Worm (Caenorhabditis elegans) whole organism, L1 larva: Measurements from ENCODE around the gene ssq-1.

Experiments
- C04F5.9 ChIP-seq: sonication (generic microtip); optimal IDR thresholded peaks from 2 replicates; lab custom pipeline; 2016; ENCODE audit warnings: missing genetic modification characterization, missing compliant biosample characterization
- C16A3.4 ChIP-seq: fragments of 150-350 bp; optimal IDR thresholded peaks from 2 replicates; lab custom pipeline; 2014; ENCODE audit warnings: missing biosample characterization, missing genetic modification characterization
- aha-1 ChIP-seq: fragments of 150-350 bp; optimal IDR thresholded peaks from 2 replicates; lab custom pipeline; 2014; ENCODE audit warnings: missing biosample characterization, missing genetic modification characterization
- alr-1 ChIP-seq: fragments of 200-800 bp; sonication (Bioruptor generic); optimal IDR thresholded peaks from 2 replicates; lab custom pipeline; 2018; ENCODE audit warnings: borderline replicate concordance, mild to moderate bottlenecking, missing genetic modification characterization, missing compliant biosample characterization
- aly-2 ChIP-seq: fragments of 150-350 bp; optimal IDR thresholded peaks from 2 replicates; lab custom pipeline; 2014; ENCODE audit warnings: missing biosample characterization, missing genetic modification characterization
- blmp-1 ChIP-seq: fragments of 150-350 bp; optimal IDR thresholded peaks from 2 replicates; lab custom pipeline; 2014; ENCODE audit warnings: missing biosample characterization, missing genetic modification characterization
- ceh-63 ChIP-seq: fragments of 200-800 bp; sonication (Bioruptor generic); optimal IDR thresholded peaks from 2 replicates; lab custom pipeline; 2018; ENCODE audit warnings: mild to moderate bottlenecking, missing genetic modification characterization, missing compliant biosample characterization
- ceh-8 ChIP-seq: fragments of 200-800 bp; sonication (Bioruptor generic); optimal IDR thresholded peaks from 2 replicates; lab custom pipeline; 2018; ENCODE audit warnings: mild to moderate bottlenecking, missing genetic modification characterization, moderate library complexity, missing compliant biosample characterization
- ceh-82 ChIP-seq, 3 experiments: fragments of 150-350 bp in 1 of 3; sonication (generic microtip) in 2 of 3; optimal IDR thresholded peaks; 2 replicates each; lab custom pipeline; 2014 to 2017; ENCODE audit warnings: missing biosample characterization in 3 of 3, missing genetic modification characterization in 3 of 3
- ceh-90 ChIP-seq: sonication (generic microtip); optimal IDR thresholded peaks from 2 replicates; lab custom pipeline; 2016; ENCODE audit warnings: missing genetic modification characterization, missing compliant biosample characterization
- ces-1 ChIP-seq: fragments of 150-350 bp; optimal IDR thresholded peaks from 2 replicates; lab custom pipeline; 2014; ENCODE audit warnings: missing biosample characterization, missing genetic modification reagents, missing genetic modification characterization
- dsc-1 ChIP-seq: sonication (generic microtip); optimal IDR thresholded peaks from 2 replicates; lab custom pipeline; 2016; ENCODE audit warnings: mild to moderate bottlenecking, missing genetic modification characterization, missing compliant biosample characterization
- elt-2 ChIP-seq: sonication (generic microtip); optimal IDR thresholded peaks from 2 replicates; lab custom pipeline; 2016; ENCODE audit warnings: missing genetic modification characterization, mild to moderate bottlenecking, inconsistent platforms, missing compliant biosample characterization, missing genetic modification reagents
- elt-3 ChIP-seq, 6 experiments: fragments of 150-350 bp in 1 of 6; sonication (generic microtip); optimal IDR thresholded peaks; 2 replicates each; lab custom pipeline; 2017 to 2018; ENCODE audit warnings: missing biosample characterization in 6 of 6, missing genetic modification characterization in 6 of 6, inconsistent platforms in 1 of 6
- fkh-10 ChIP-seq: sonication (generic microtip); optimal IDR thresholded peaks from 2 replicates; lab custom pipeline; 2017; ENCODE audit warnings: missing biosample characterization, missing genetic modification reagents, missing genetic modification characterization
- fkh-4 ChIP-seq: sonication (generic microtip); optimal IDR thresholded peaks from 2 replicates; lab custom pipeline; 2016; ENCODE audit warnings: missing compliant biosample characterization, missing genetic modification characterization, borderline replicate concordance
- fkh-8 ChIP-seq: sonication (generic microtip); optimal IDR thresholded peaks from 2 replicates; lab custom pipeline; 2016; ENCODE audit warnings: mild to moderate bottlenecking, missing genetic modification characterization, missing compliant biosample characterization
- fos-1 ChIP-seq: fragments of 150-350 bp; optimal IDR thresholded peaks from 2 replicates; lab custom pipeline; 2014; ENCODE audit warnings: missing biosample characterization, missing genetic modification characterization
- grh-1 ChIP-seq: fragments of 200-800 bp; sonication (Bioruptor generic); IDR thresholded peaks from 2 replicates; pipeline ENCODE4 v1.3.6; 2022; ENCODE audit warnings: missing genetic modification reagents, missing genetic modification characterization, missing compliant biosample characterization
- hpl-2 ChIP-seq: fragments of 150-350 bp; optimal IDR thresholded peaks from 2 replicates; lab custom pipeline; 2014; ENCODE audit warnings: missing biosample characterization, missing genetic modification reagents, missing genetic modification characterization
- irx-1 ChIP-seq: sonication (generic microtip); optimal IDR thresholded peaks from 2 replicates; lab custom pipeline; 2016; ENCODE audit warnings: missing genetic modification characterization, missing compliant biosample characterization
- isw-1 ChIP-seq: fragments of 200-800 bp; sonication (Bioruptor generic); IDR thresholded peaks from 2 replicates; pipeline ENCODE4 v1.3.6; 2022; ENCODE audit warnings: missing genetic modification characterization, missing compliant biosample characterization
- lin-13 ChIP-seq: fragments of 150-350 bp; optimal IDR thresholded peaks from 2 replicates; lab custom pipeline; 2014; ENCODE audit warnings: missing biosample characterization, missing genetic modification reagents, missing genetic modification characterization
- lin-14 ChIP-seq: fragments of 200-800 bp; sonication (Bioruptor generic); optimal IDR thresholded peaks from 2 replicates; lab custom pipeline; 2018; ENCODE audit warnings: mild to moderate bottlenecking, missing genetic modification characterization, moderate library complexity, missing compliant biosample characterization
- lin-15B ChIP-seq: fragments of 150-350 bp; sonication (generic microtip); optimal IDR thresholded peaks from 3 replicates; lab custom pipeline; 2014; ENCODE audit warnings: missing biosample characterization, missing genetic modification characterization
- lin-35 ChIP-seq, 2 experiments: fragments of 150-350 bp; optimal IDR thresholded peaks; 2 replicates each; lab custom pipeline; 2014; ENCODE audit warnings: missing biosample characterization in 2 of 2, missing genetic modification characterization in 2 of 2, missing genetic modification reagents in 2 of 2
- lin-39 ChIP-seq: fragments of 150-350 bp; optimal IDR thresholded peaks from 2 replicates; lab custom pipeline; 2014; ENCODE audit warnings: missing biosample characterization, missing genetic modification reagents, missing genetic modification characterization
- lsy-2 ChIP-seq, 2 experiments: fragments of 150-350 bp; optimal IDR thresholded peaks; 2 replicates each; lab custom pipeline; 2014; ENCODE audit warnings: missing biosample characterization in 2 of 2, missing genetic modification characterization in 2 of 2
- mef-2 ChIP-seq: fragments of 150-350 bp; optimal IDR thresholded peaks from 2 replicates; lab custom pipeline; 2014; ENCODE audit warnings: missing biosample characterization, missing genetic modification characterization
- nhr-12 ChIP-seq: sonication (generic microtip); optimal IDR thresholded peaks from 2 replicates; lab custom pipeline; 2017; ENCODE audit warnings: missing biosample characterization, missing genetic modification characterization
- nhr-19 ChIP-seq: fragments of 200-800 bp; sonication (Bioruptor generic); conservative IDR thresholded peaks from 2 replicates; pipeline ENCODE4 v1.3.6; 2022; ENCODE audit warnings: missing genetic modification characterization, missing compliant biosample characterization
- nhr-237 ChIP-seq: fragments of 150-350 bp; optimal IDR thresholded peaks from 2 replicates; lab custom pipeline; 2014; ENCODE audit warnings: missing biosample characterization, missing genetic modification characterization
- nhr-47 ChIP-seq: sonication (generic microtip); optimal IDR thresholded peaks from 2 replicates; lab custom pipeline; 2016; ENCODE audit warnings: mild to moderate bottlenecking, missing genetic modification characterization, moderate library complexity, missing compliant biosample characterization
- nhr-71 ChIP-seq: sonication (generic microtip); optimal IDR thresholded peaks from 2 replicates; lab custom pipeline; 2016; ENCODE audit warnings: mild to moderate bottlenecking, missing genetic modification characterization, moderate library complexity, missing compliant biosample characterization
- nhr-76 ChIP-seq: sonication (generic microtip); optimal IDR thresholded peaks from 2 replicates; lab custom pipeline; 2017; ENCODE audit warnings: missing biosample characterization, missing genetic modification characterization
- nhr-77 ChIP-seq: fragments of 150-350 bp; optimal IDR thresholded peaks from 2 replicates; lab custom pipeline; 2014; ENCODE audit warnings: missing biosample characterization, missing genetic modification characterization
- nhr-84 ChIP-seq: sonication (generic microtip); optimal IDR thresholded peaks from 2 replicates; lab custom pipeline; 2017; ENCODE audit warnings: missing biosample characterization, missing genetic modification characterization
- nhr-85 ChIP-seq: sonication (generic microtip); peaks from one replicate; lab custom pipeline; 2016; ENCODE audit warnings: missing genetic modification characterization, inconsistent platforms, missing compliant biosample characterization
- nhr-90 ChIP-seq: sonication (generic microtip); optimal IDR thresholded peaks from 2 replicates; lab custom pipeline; 2016; ENCODE audit warnings: mild to moderate bottlenecking, missing genetic modification characterization, missing compliant biosample characterization; ENCODE audit not compliant: poor library complexity
- pax-3 ChIP-seq: fragments of 200-800 bp; sonication (Bioruptor generic); optimal IDR thresholded peaks from 2 replicates; lab custom pipeline; 2018; ENCODE audit warnings: mild to moderate bottlenecking, missing genetic modification characterization, moderate library complexity, missing compliant biosample characterization
- rnt-1 ChIP-seq: sonication (generic microtip); optimal IDR thresholded peaks from 2 replicates; lab custom pipeline; 2016; ENCODE audit warnings: mild to moderate bottlenecking, missing genetic modification characterization, moderate library complexity, missing compliant biosample characterization
- snpc-4 ChIP-seq: fragments of 150-350 bp; optimal IDR thresholded peaks from 2 replicates; lab custom pipeline; 2014; ENCODE audit warnings: missing biosample characterization, missing genetic modification characterization
- snu-23 ChIP-seq: sonication (generic microtip); optimal IDR thresholded peaks from 2 replicates; lab custom pipeline; 2016; ENCODE audit warnings: missing genetic modification characterization, missing compliant biosample characterization
- sox-4 ChIP-seq: sonication (generic microtip); optimal IDR thresholded peaks from 2 replicates; lab custom pipeline; 2016; ENCODE audit warnings: missing genetic modification characterization, missing compliant biosample characterization
- sup-37 ChIP-seq: fragments of 200-800 bp; sonication (Bioruptor generic); optimal IDR thresholded peaks from 2 replicates; lab custom pipeline; 2018; ENCODE audit warnings: mild to moderate bottlenecking, missing genetic modification characterization, missing compliant biosample characterization
- tbx-2 ChIP-seq: sonication (generic microtip); optimal IDR thresholded peaks from 2 replicates; lab custom pipeline; 2016; ENCODE audit warnings: missing genetic modification characterization, missing compliant biosample characterization
- unc-130 ChIP-seq: fragments of 150-350 bp; optimal IDR thresholded peaks from 2 replicates; lab custom pipeline; 2017; ENCODE audit warnings: missing biosample characterization, missing genetic modification characterization, inconsistent platforms
- unc-30 ChIP-seq: sonication (generic microtip); optimal IDR thresholded peaks from 2 replicates; lab custom pipeline; 2017; ENCODE audit warnings: missing biosample characterization, missing genetic modification characterization
- vab-15 ChIP-seq: sonication (generic microtip); optimal IDR thresholded peaks from 2 replicates; lab custom pipeline; 2017; ENCODE audit warnings: missing genotype, mild to moderate bottlenecking, missing genetic modification characterization, missing compliant biosample characterization
- xbp-1 ChIP-seq: sonication (generic microtip); optimal IDR thresholded peaks from 2 replicates; lab custom pipeline; 2016; ENCODE audit warnings: missing genetic modification characterization, missing compliant biosample characterization
- zag-1 ChIP-seq: fragments of 150-350 bp; optimal IDR thresholded peaks from 2 replicates; lab custom pipeline; 2014; ENCODE audit warnings: missing biosample characterization, missing genetic modification characterization
- ztf-4 ChIP-seq: fragments of 150-350 bp; optimal IDR thresholded peaks from 2 replicates; lab custom pipeline; 2014; ENCODE audit warnings: missing biosample characterization, missing genetic modification characterization

Gene ssq-1

DNA sequence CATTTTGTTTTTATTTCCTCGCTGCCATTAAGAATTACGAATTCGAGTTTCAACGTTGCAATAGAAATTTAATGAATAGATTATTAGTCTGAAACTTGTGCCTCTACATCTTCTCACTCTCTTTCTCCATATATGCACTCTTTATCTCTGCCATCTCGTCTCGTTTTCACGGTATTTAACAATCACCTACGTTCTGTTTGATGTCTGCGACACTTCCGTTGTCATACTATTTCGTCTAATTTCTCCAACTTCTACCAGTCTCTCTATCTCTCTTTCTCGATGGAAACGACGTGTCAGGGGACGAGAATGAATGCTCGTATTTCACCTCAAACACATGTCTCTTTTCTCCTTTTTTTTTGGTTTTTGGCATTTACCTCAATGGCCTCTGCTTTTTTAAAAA lies 21.5 kb downstream of the ssq-1 start (continued):
- peak; percentile 7 for TF ChIP-seq dsc-1 (tag; lab: Kevin White, UChicago)
- no peak for TF ChIP-seq lin-15B (tag; lab: Kevin White, UChicago)
- TF ChIP-seq fkh-8 (tag; lab: Kevin White, UChicago): peak; percentile 51

ce11 chrIV:9875646-9876045 lies 23.3 kb downstream of the ssq-1 start:
- TF ChIP-seq nhr-47 (tag; lab: Kevin White, UChicago) (peak; percentile 3), nhr-76 (tag; lab: Kevin White, UChicago) (no peak), aly-2 (tag; lab: Kevin White, UChicago) (no peak), irx-1 (tag; lab: Kevin White, UChicago) (no peak), grh-1 (GFP tag; lab: Robert Waterston, UW) (no peak), sox-4 (tag; lab: Kevin White, UChicago) (no peak), lin-14 (GFP tag; lab: Kevin White, UChicago) (peak; percentile 79), ces-1 (GFP tag; lab: Kevin White, UChicago) (no peak), isw-1 (no peak), lsy-2 (tag; optimal IDR thresholded peaks at IDR 0.05; lab: Kevin White, UChicago) (peak in 1 of 2 experiments; percentile 10), nhr-77 (tag; lab: Kevin White, UChicago) (no peak), ceh-82 (tag; optimal IDR thresholded peaks at IDR 0.05; lab: Kevin White, UChicago) (no peak), nhr-237 (no peak), C04F5.9 (tag; lab: Kevin White, UChicago) (no peak), lin-39 (no peak), sup-37 (GFP tag; lab: Kevin White, UChicago) (no peak), pax-3 (tag; lab: Kevin White, UChicago) (no peak), unc-30 (no peak), xbp-1 (tag; lab: Kevin White, UChicago) (no peak), aha-1 (tag; lab: Kevin White, UChicago) (no peak), C16A3.4 (peak; percentile 45), nhr-85 (peak; percentile 91), lin-35 (GFP tag; optimal IDR thresholded peaks at IDR 0.05; lab: Kevin White, UChicago) (peak in 1 of 2 experiments; percentile 71), elt-2 (tag; lab: Kevin White, UChicago) (peak; percentile 74), fkh-8 (tag; lab: Kevin White, UChicago) (no peak), elt-3 (tag; optimal IDR thresholded peaks at IDR 0.05; lab: Kevin White, UChicago) (peak in 4 of 6 experiments; percentile 26 to 81 (median 74)), ceh-8 (no peak), fkh-4 (tag; lab: Kevin White, UChicago) (no peak), ceh-90 (no peak), ztf-4 (no peak), hpl-2 (GFP tag; lab: Kevin White, UChicago) (no peak), tbx-2 (tag; lab: Kevin White, UChicago) (peak; percentile 31), lin-13 (no peak), alr-1 (tag; lab: Kevin White, UChicago) (no peak), snu-23 (GFP tag; lab: Kevin White, UChicago) (peak; percentile 61), rnt-1 (tag; lab: Kevin White, UChicago) (no peak), nhr-90 (tag; lab: Kevin White, UChicago) (peak; percentile 64), mef-2 (no peak), nhr-71 (tag; lab: Kevin White, UChicago) (peak; percentile 71), nhr-12 (tag; lab: Kevin White, UChicago) (no peak), zag-1 (tag; lab: Kevin White, UChicago) (no peak), nhr-84 (tag; lab: Kevin White, UChicago) (no peak), vab-15 (tag; lab: Kevin White, UChicago) (no peak), nhr-19 (GFP tag; lab: Robert Waterston, UW) (peak; percentile 32), ceh-63 (GFP tag; lab: Kevin White, UChicago) (no peak), fos-1 (no peak), unc-130 (tag; lab: Kevin White, UChicago) (no peak), fkh-10 (no peak), blmp-1 (tag; lab: Kevin White, UChicago) (peak; percentile 89), snpc-4 (tag; lab: Kevin White, UChicago) (no peak)
